Fruit fly (Drosophila melanogaster) whole organism, embryonic: ENCODE results near the gene Rbp.
A peak's percentile ranks its signal among the peaks of the same experiment; 100 is the strongest.

ENCODE experiments used
- Aef1 ChIP-seq: fragments of 200-800 bp; sonication (Bioruptor generic); IDR thresholded peaks from 3 replicates; pipeline ENCODE4 v1.3.6; 2022; ENCODE audit warnings: missing biosample characterization, missing genetic modification characterization
- BEAF-32 ChIP-seq: fragments of 200-800 bp; sonication (Bioruptor generic); optimal IDR thresholded peaks from 3 replicates; lab custom pipeline; 2017; ENCODE audit warnings: missing biosample characterization, missing genetic modification characterization, mild to moderate bottlenecking, moderate library complexity, missing genetic modification reagents
- CG1233 ChIP-seq: fragments of 200-800 bp; sonication (Bioruptor generic); optimal IDR thresholded peaks from 4 replicates; lab custom pipeline; 2018; ENCODE audit warnings: missing biosample characterization, mild to moderate bottlenecking, missing genetic modification characterization
- CG13296 ChIP-seq: fragments of 200-800 bp; sonication (Bioruptor generic); optimal IDR thresholded peaks from 3 replicates; lab custom pipeline; 2018; ENCODE audit warnings: missing biosample characterization, mild to moderate bottlenecking, missing genetic modification characterization
- CG13624 ChIP-seq: fragments of 200-800 bp; sonication (Bioruptor generic); optimal IDR thresholded peaks from 2 replicates; lab custom pipeline; 2016; ENCODE audit warnings: missing biosample characterization, missing genetic modification characterization
- CG14050 ChIP-seq: fragments of 200-800 bp; sonication (Bioruptor generic); IDR thresholded peaks from 3 replicates; pipeline ENCODE4 v1.3.6; 2022; ENCODE audit warnings: missing biosample characterization, missing genetic modification characterization
- CG15514 ChIP-seq: fragments of 200-800 bp; sonication (Bioruptor generic); optimal IDR thresholded peaks from 3 replicates; lab custom pipeline; 2017; ENCODE audit warnings: missing biosample characterization, missing genetic modification characterization, mild to moderate bottlenecking, moderate library complexity, missing genetic modification reagents
- CG1603 ChIP-seq: fragments of 200-800 bp; sonication (Bioruptor generic); optimal IDR thresholded peaks from 2 replicates; lab custom pipeline; 2019; ENCODE audit warnings: missing biosample characterization, mild to moderate bottlenecking, missing genetic modification characterization, moderate library complexity
- CG16779 ChIP-seq: fragments of 200-800 bp; sonication (Bioruptor generic); IDR thresholded peaks from 2 replicates; pipeline ENCODE4 v1.3.6; 2022; ENCODE audit warnings: missing biosample characterization, missing genetic modification characterization
- CG17186 ChIP-seq: fragments of 200-800 bp; sonication (Bioruptor generic); optimal IDR thresholded peaks from 3 replicates; lab custom pipeline; 2017; ENCODE audit warnings: missing biosample characterization, missing genetic modification reagents, missing genetic modification characterization
- CG17328 ChIP-seq: fragments of 200-800 bp; sonication (Bioruptor generic); IDR thresholded peaks from 2 replicates; pipeline ENCODE4 v1.3.6; 2022; ENCODE audit warnings: missing biosample characterization, missing genetic modification characterization
- CG33213 ChIP-seq: fragments of 200-800 bp; sonication (Bioruptor generic); optimal IDR thresholded peaks from 3 replicates; lab custom pipeline; 2016; ENCODE audit warnings: missing biosample characterization, missing genetic modification characterization
- CG34422 ChIP-seq: fragments of 200-800 bp; sonication (Bioruptor generic); IDR thresholded peaks from 3 replicates; pipeline ENCODE4 v1.3.6; 2022; ENCODE audit warnings: missing biosample characterization, missing genetic modification characterization
- CG3995 ChIP-seq: fragments of 200-800 bp; sonication (Bioruptor generic); optimal IDR thresholded peaks from 3 replicates; lab custom pipeline; 2016; ENCODE audit warnings: missing biosample characterization, missing genetic modification characterization
- CG4854 ChIP-seq: fragments of 200-800 bp; sonication (Bioruptor generic); optimal IDR thresholded peaks from 2 replicates; lab custom pipeline; 2016; ENCODE audit warnings: missing biosample characterization, missing genetic modification characterization, inconsistent platforms
- CG6854 ChIP-seq: fragments of 200-800 bp; sonication (Bioruptor generic); optimal IDR thresholded peaks from 3 replicates; lab custom pipeline; 2017; ENCODE audit warnings: missing biosample characterization, mild to moderate bottlenecking, missing genetic modification characterization
- CG9797 ChIP-seq: fragments of 200-800 bp; sonication (Bioruptor generic); optimal IDR thresholded peaks from 3 replicates; lab custom pipeline; 2018; ENCODE audit warnings: missing biosample characterization, mild to moderate bottlenecking, missing genetic modification characterization
- Deaf1 ChIP-seq: fragments of 200-800 bp; optimal IDR thresholded peaks from 3 replicates; lab custom pipeline; 2019; ENCODE audit warnings: missing biosample characterization, mild to moderate bottlenecking, missing genetic modification characterization, moderate library complexity
- Dll ChIP-seq: fragments of 200-800 bp; sonication (Bioruptor generic); IDR thresholded peaks from 4 replicates; pipeline ENCODE4 v1.3.6; 2022; ENCODE audit warnings: missing biosample characterization, missing genetic modification characterization; ENCODE audit not compliant: partially characterized antibody
- Dp ChIP-seq: fragments of 200-800 bp; sonication (Bioruptor generic); optimal IDR thresholded peaks from 2 replicates; lab custom pipeline; 2018; ENCODE audit warnings: missing biosample characterization, mild to moderate bottlenecking, missing genetic modification characterization, moderate library complexity
- E2f2 ChIP-seq: fragments of 200-800 bp; sonication (Bioruptor generic); IDR thresholded peaks from 2 replicates; pipeline ENCODE4 v1.3.6; 2022; ENCODE audit warnings: missing biosample characterization, missing genetic modification characterization
- MBD-R2 ChIP-seq: fragments of 200-800 bp; sonication (Bioruptor generic); IDR thresholded peaks from 2 replicates; pipeline ENCODE4 v1.3.6; 2022; ENCODE audit warnings: missing biosample characterization, missing genetic modification characterization
- Med ChIP-seq: fragments of 200-800 bp; sonication (Bioruptor generic); peaks from one replicate; lab custom pipeline; 2016; ENCODE audit warnings: missing biosample characterization, missing genetic modification characterization, mild to moderate bottlenecking, inconsistent platforms, moderate library complexity
- Myb ChIP-seq: fragments of 200-800 bp; sonication (Bioruptor generic); optimal IDR thresholded peaks from 2 replicates; lab custom pipeline; 2016; ENCODE audit warnings: missing biosample characterization, missing genetic modification characterization
- NK7.1 ChIP-seq: fragments of 200-800 bp; sonication (Bioruptor generic); optimal IDR thresholded peaks from 3 replicates; lab custom pipeline; 2016; ENCODE audit warnings: missing biosample characterization, missing genetic modification characterization
- Nf-YA ChIP-seq: fragments of 200-800 bp; sonication (Bioruptor generic); IDR thresholded peaks from 2 replicates; pipeline ENCODE4 v1.3.6; 2022; ENCODE audit warnings: missing biosample characterization, missing genetic modification characterization
- Sin3A ChIP-seq: fragments of >200 bp; optimal IDR thresholded peaks from 2 replicates; lab custom pipeline; 2018
- Sry-δ ChIP-seq: fragments of 200-800 bp; sonication (Bioruptor generic); optimal IDR thresholded peaks from 2 replicates; lab custom pipeline; 2016; ENCODE audit warnings: missing biosample characterization, missing genetic modification characterization
- Trl ChIP-seq, 3 experiments: fragments of >200 bp in 2 of 3; fragments of 200-800 bp in 1 of 3; sonication (Bioruptor generic) in 1 of 3; optimal IDR thresholded peaks; 2 replicates in 1 of 3; 3 replicates in 2 of 3; lab custom pipeline; 2016 to 2017; ENCODE audit warnings: missing biosample characterization in 1 of 3, missing genetic modification characterization in 1 of 3
- YL-1 ChIP-seq: fragments of 200-800 bp; sonication (Bioruptor generic); optimal IDR thresholded peaks from 3 replicates; lab custom pipeline; 2017; ENCODE audit warnings: missing biosample characterization, mild to moderate bottlenecking, missing genetic modification characterization
- cg ChIP-seq: fragments of 200-800 bp; sonication (Bioruptor generic); optimal IDR thresholded peaks from 3 replicates; lab custom pipeline; 2019; ENCODE audit warnings: missing biosample characterization, mild to moderate bottlenecking, missing genetic modification characterization, moderate library complexity
- crol ChIP-seq: fragments of 200-800 bp; sonication (Bioruptor generic); IDR thresholded peaks from 2 replicates; pipeline ENCODE4 v1.3.6; 2022; ENCODE audit warnings: missing biosample characterization, missing genetic modification characterization
- ewg ChIP-seq: fragments of 200-800 bp; sonication (Bioruptor generic); optimal IDR thresholded peaks from 3 replicates; lab custom pipeline; 2017; ENCODE audit warnings: mild to moderate bottlenecking, missing biosample characterization, missing genetic modification reagents, missing genetic modification characterization
- gfzf ChIP-seq: fragments of 200-800 bp; sonication (Bioruptor generic); optimal IDR thresholded peaks from 2 replicates; lab custom pipeline; 2016; ENCODE audit warnings: missing biosample characterization, mild to moderate bottlenecking, missing genetic modification characterization, moderate library complexity
- grn ChIP-seq: fragments of 200-800 bp; sonication (Bioruptor generic); optimal IDR thresholded peaks from 3 replicates; lab custom pipeline; 2017; ENCODE audit warnings: missing biosample characterization, missing genetic modification characterization
- ken ChIP-seq: fragments of 200-800 bp; sonication (Bioruptor generic); IDR thresholded peaks from 3 replicates; pipeline ENCODE4 v1.3.6; 2022; ENCODE audit warnings: missing biosample characterization, missing genetic modification characterization
- onecut ChIP-seq: fragments of 200-800 bp; sonication (Bioruptor generic); IDR thresholded peaks from 2 replicates; pipeline ENCODE4 v1.3.6; 2022; ENCODE audit warnings: missing biosample characterization, missing genetic modification characterization
- pzg ChIP-seq: fragments of 200-800 bp; sonication (Bioruptor generic); optimal IDR thresholded peaks from 3 replicates; lab custom pipeline; 2018; ENCODE audit warnings: missing biosample characterization, mild to moderate bottlenecking, missing genetic modification characterization, moderate library complexity
- sens ChIP-seq: fragments of 200-800 bp; sonication (Bioruptor generic); peaks from one replicate; lab custom pipeline; 2016; ENCODE audit warnings: missing biosample characterization, missing genetic modification characterization
- seq ChIP-seq: fragments of 200-800 bp; sonication (Bioruptor generic); IDR thresholded peaks from 2 replicates; pipeline ENCODE4 v1.3.6; 2022; ENCODE audit warnings: missing biosample characterization, missing genetic modification characterization
- z ChIP-seq: fragments of 200-800 bp; sonication (Bioruptor generic); IDR thresholded peaks from 3 replicates; pipeline ENCODE4 v1.3.6; 2022; ENCODE audit warnings: missing biosample characterization, missing genetic modification characterization
- zen2 ChIP-seq: fragments of 200-800 bp; sonication (Bioruptor generic); IDR thresholded peaks from 3 replicates; pipeline ENCODE4 v1.3.6; 2022; ENCODE audit warnings: missing biosample characterization, missing genetic modification characterization; ENCODE audit not compliant: partially characterized antibody

Gene Rbp

dm6 chr3R:15374397-15374796 lies at the start of gene Rbp:
Gene Rbp, plus strand, starts transcription at chr3R:15374635.
- TF ChIP-seq onecut, result peak; percentile 98
- TF ChIP-seq Trl (optimal IDR thresholded peaks at IDR 0.05; lab: Kevin White, UChicago), result peak; percentile 52 to 72
- TF ChIP-seq Trl (GFP tag; optimal IDR thresholded peaks at IDR 0.05; lab: Kevin White, UChicago), result no peak
- TF ChIP-seq CG33213 (GFP tag; lab: Kevin White, UChicago), result no peak
- peak; percentile 58 for TF ChIP-seq Med (GFP tag; lab: Kevin White, UChicago)
- 0 out of 3 replicates have a peak, but pooled peaks have one; percentile 41 for TF ChIP-seq zen2 (GFP tag; lab: Robert Waterston, UW)
- TF ChIP-seq z, result 0 out of 3 replicates have a peak, but pooled peaks have one; percentile 39
- peak; percentile 36 for TF ChIP-seq ewg (GFP tag; lab: Kevin White, UChicago)
- no peak for TF ChIP-seq CG1233 (GFP tag; lab: Kevin White, UChicago)
- TF ChIP-seq seq, result peak; percentile 59
- 0 out of 3 replicates have a peak, but pooled peaks have one; percentile 17 for TF ChIP-seq CG34422 (GFP tag; lab: Robert Waterston, UW)
- TF ChIP-seq crol (GFP tag; lab: Robert Waterston, UW), result no peak
- peak; percentile 28 for TF ChIP-seq cg (GFP tag; lab: Kevin White, UChicago)
- peak; percentile 22 for TF ChIP-seq YL-1 (GFP tag; lab: Kevin White, UChicago)
- peak; percentile 66 for TF ChIP-seq sens (GFP tag; lab: Kevin White, UChicago)
- TF ChIP-seq CG16779 (GFP tag; lab: Robert Waterston, UW), result peak; percentile 62; the same call in 1 of the 2 replicates

dm6 chr3R:15328083-15328779 lies 46.2 kb upstream of the Rbp start, which contains the start of the genes CG6236 and ea:
Gene CG6236, minus strand, starts transcription at chr3R:15328269.
Gene ea, plus strand, starts transcription at chr3R:15328729.
- TF ChIP-seq Sry-δ (GFP tag; lab: Kevin White, UChicago) (peak; percentile 30), NK7.1 (no peak), CG6854 (peak; percentile 9), CG13624 (GFP tag; lab: Kevin White, UChicago) (peak; percentile 61), gfzf (GFP tag; lab: Kevin White, UChicago) (peak; percentile 78), CG17186 (GFP tag; lab: Kevin White, UChicago) (peak; percentile 36), ken (GFP tag; lab: Robert Waterston, UW) (no peak), CG3995 (GFP tag; lab: Kevin White, UChicago) (peak; percentile 61), Dp (peak; percentile 30), CG15514 (GFP tag; lab: Kevin White, UChicago) (peak; percentile 62), Myb (peak; percentile 61), grn (GFP tag; lab: Kevin White, UChicago) (peak; percentile 78), Deaf1 (tag; lab: Kevin White, UChicago) (peak; percentile 77), Nf-YA (GFP tag; lab: Robert Waterston, UW) (no peak), CG4854 (peak; percentile 99), CG1603 (tag; lab: Kevin White, UChicago) (peak; percentile 4), Sin3A (lab: Kevin White, UChicago) (peak; percentile 30), Dll (GFP tag; lab: Robert Waterston, UW) (no peak), CG9797 (GFP tag; lab: Kevin White, UChicago) (peak; percentile 65), CG13296 (GFP tag; lab: Kevin White, UChicago) (peak; percentile 1), E2f2 (GFP tag; lab: Robert Waterston, UW) (peak; percentile 40), MBD-R2 (0 out of 2 replicates have a peak, but pooled peaks have one; percentile 59), BEAF-32 (GFP tag; lab: Kevin White, UChicago) (no peak), CG14050 (GFP tag; lab: Robert Waterston, UW) (no peak), Aef1 (no peak), CG17328 (GFP tag; lab: Robert Waterston, UW) (no peak), pzg (GFP tag; lab: Kevin White, UChicago) (peak; percentile 79), Med (GFP tag; lab: Kevin White, UChicago) (peak; percentile 43)
